Fruit fly (Drosophila melanogaster) whole organism, embryonic: ENCODE data around the gene b6.

Experiments used
- Atf6 ChIP-seq: fragments of 200-800 bp; sonication (Bioruptor generic); IDR thresholded peaks from 2 replicates; pipeline ENCODE4 v1.3.6; 2022; ENCODE audit warnings: missing biosample characterization, missing genetic modification characterization
- Bdp1 ChIP-seq: fragments of 200-800 bp; sonication (Bioruptor generic); optimal IDR thresholded peaks from 3 replicates; lab custom pipeline; 2016; ENCODE audit warnings: missing biosample characterization, missing genetic modification characterization
- CG10462 ChIP-seq: fragments of 200-800 bp; sonication (Bioruptor generic); optimal IDR thresholded peaks from 2 replicates; lab custom pipeline; 2016; ENCODE audit warnings: missing biosample characterization, missing genetic modification characterization
- CG12299 ChIP-seq: fragments of 200-800 bp; sonication (Bioruptor generic); optimal IDR thresholded peaks from 2 replicates; lab custom pipeline; 2018; ENCODE audit warnings: missing biosample characterization, mild to moderate bottlenecking, missing genetic modification characterization
- CG12659 ChIP-seq: fragments of 200-800 bp; sonication (Bioruptor generic); optimal IDR thresholded peaks from 3 replicates; lab custom pipeline; 2017; ENCODE audit warnings: mild to moderate bottlenecking, missing biosample characterization, missing genetic modification reagents, missing genetic modification characterization
- CG13424 ChIP-seq: fragments of 200-800 bp; sonication (Bioruptor generic); optimal IDR thresholded peaks from 2 replicates; lab custom pipeline; 2019; ENCODE audit warnings: missing biosample characterization, mild to moderate bottlenecking, missing genetic modification characterization, moderate library complexity
- CG14050 ChIP-seq: fragments of 200-800 bp; sonication (Bioruptor generic); IDR thresholded peaks from 3 replicates; pipeline ENCODE4 v1.3.6; 2022; ENCODE audit warnings: missing biosample characterization, missing genetic modification characterization
- CG14860 ChIP-seq: fragments of 200-800 bp; sonication (Bioruptor generic); IDR thresholded peaks from 3 replicates; pipeline ENCODE4 v1.3.6; 2022; ENCODE audit warnings: missing biosample characterization, missing genetic modification characterization; ENCODE audit not compliant: partially characterized antibody
- CG16779 ChIP-seq: fragments of 200-800 bp; sonication (Bioruptor generic); IDR thresholded peaks from 2 replicates; pipeline ENCODE4 v1.3.6; 2022; ENCODE audit warnings: missing biosample characterization, missing genetic modification characterization
- CG1832 ChIP-seq: fragments of 200-800 bp; sonication (Bioruptor generic); optimal IDR thresholded peaks from 2 replicates; lab custom pipeline; 2017; ENCODE audit warnings: missing biosample characterization, mild to moderate bottlenecking, missing genetic modification characterization, inconsistent platforms
- CG33557 ChIP-seq: fragments of 200-800 bp; sonication (Bioruptor generic); optimal IDR thresholded peaks from 2 replicates; lab custom pipeline; 2019; ENCODE audit warnings: missing biosample characterization, mild to moderate bottlenecking, missing genetic modification characterization, moderate library complexity
- CG4707 ChIP-seq: fragments of 200-800 bp; sonication (Bioruptor generic); optimal IDR thresholded peaks from 2 replicates; lab custom pipeline; 2018; ENCODE audit warnings: missing biosample characterization, mild to moderate bottlenecking, missing genetic modification characterization, moderate library complexity
- CG4854 ChIP-seq: fragments of 200-800 bp; sonication (Bioruptor generic); optimal IDR thresholded peaks from 2 replicates; lab custom pipeline; 2016; ENCODE audit warnings: missing biosample characterization, missing genetic modification characterization, inconsistent platforms
- CG5953 ChIP-seq: fragments of 200-800 bp; sonication (Bioruptor generic); IDR thresholded peaks from 2 replicates; pipeline ENCODE4 v1.3.6; 2022; ENCODE audit warnings: missing biosample characterization, missing genetic modification characterization
- CG6654 ChIP-seq: fragments of 200-800 bp; sonication (Bioruptor generic); optimal IDR thresholded peaks from 2 replicates; lab custom pipeline; 2017; ENCODE audit warnings: missing biosample characterization, mild to moderate bottlenecking, missing genetic modification characterization
- CG6854 ChIP-seq: fragments of 200-800 bp; sonication (Bioruptor generic); optimal IDR thresholded peaks from 3 replicates; lab custom pipeline; 2017; ENCODE audit warnings: missing biosample characterization, mild to moderate bottlenecking, missing genetic modification characterization
- CG7372 ChIP-seq: fragments of 200-800 bp; sonication (Bioruptor generic); IDR thresholded peaks from 2 replicates; pipeline ENCODE4 v1.3.6; 2022; ENCODE audit warnings: missing biosample characterization, missing genetic modification characterization
- CG8290 ChIP-seq, 3 experiments: fragments of 200-800 bp; sonication (Bioruptor generic); optimal IDR thresholded peaks; 2 replicates each; lab custom pipeline; 2016 to 2019; ENCODE audit warnings: missing biosample characterization in 3 of 3, missing genetic modification characterization in 3 of 3, mild to moderate bottlenecking in 2 of 3, moderate library complexity in 1 of 3
- CG8944 ChIP-seq: fragments of 200-800 bp; sonication (Bioruptor generic); optimal IDR thresholded peaks from 3 replicates; lab custom pipeline; 2016; ENCODE audit warnings: missing biosample characterization, missing genetic modification characterization
- Chrac-16 ChIP-seq: fragments of 200-800 bp; sonication (Bioruptor generic); optimal IDR thresholded peaks from 3 replicates; lab custom pipeline; 2016; ENCODE audit warnings: missing biosample characterization, missing genetic modification characterization
- Dad ChIP-seq: fragments of 200-800 bp; sonication (Bioruptor generic); optimal IDR thresholded peaks from 3 replicates; lab custom pipeline; 2016; ENCODE audit warnings: missing biosample characterization, missing genetic modification characterization
- Doc2 ChIP-seq: fragments of 200-800 bp; sonication (Bioruptor generic); IDR thresholded peaks from 2 replicates; pipeline ENCODE4 v1.3.6; 2022; ENCODE audit warnings: missing biosample characterization, missing genetic modification characterization
- Eip74EF ChIP-seq, 2 experiments: fragments of 200-800 bp in 1 of 2; fragments of >200 bp in 1 of 2; sonication (Bioruptor generic) in 1 of 2; optimal IDR thresholded peaks; 2 replicates each; lab custom pipeline; 2017 to 2019; ENCODE audit warnings: missing biosample characterization in 2 of 2, missing genetic modification characterization in 2 of 2, mild to moderate bottlenecking in 1 of 2, moderate library complexity in 1 of 2
- HHEX ChIP-seq: fragments of 200-800 bp; sonication (Bioruptor generic); optimal IDR thresholded peaks from 3 replicates; lab custom pipeline; 2017; ENCODE audit warnings: missing biosample characterization, mild to moderate bottlenecking, missing genetic modification characterization, missing genetic modification reagents
- HLHmδ ChIP-seq: fragments of 200-800 bp; sonication (Bioruptor generic); optimal IDR thresholded peaks from 2 replicates; lab custom pipeline; 2018; ENCODE audit warnings: missing biosample characterization, mild to moderate bottlenecking, missing genetic modification characterization, moderate library complexity
- Hmr ChIP-seq: fragments of 200-800 bp; sonication (Bioruptor generic); optimal IDR thresholded peaks from 3 replicates; lab custom pipeline; 2017; ENCODE audit warnings: mild to moderate bottlenecking, missing biosample characterization, missing genetic modification reagents, missing genetic modification characterization
- Hsf ChIP-seq: fragments of 200-800 bp; sonication (Bioruptor generic); optimal IDR thresholded peaks from 3 replicates; lab custom pipeline; 2016; ENCODE audit warnings: missing biosample characterization, missing genetic modification characterization
- Max ChIP-seq: fragments of 200-800 bp; sonication (Bioruptor generic); optimal IDR thresholded peaks from 2 replicates; lab custom pipeline; 2016; ENCODE audit warnings: missing biosample characterization, mild to moderate bottlenecking, missing genetic modification characterization
- Pdp1 ChIP-seq, 2 experiments: fragments of 200-800 bp; sonication (Bioruptor generic); optimal IDR thresholded peaks; 3 replicates each; lab custom pipeline; 2016; ENCODE audit warnings: missing biosample characterization in 2 of 2, missing genetic modification characterization in 2 of 2, mild to moderate bottlenecking in 1 of 2, moderate library complexity in 1 of 2
- Rfx ChIP-seq: fragments of 200-800 bp; sonication (Bioruptor generic); IDR thresholded peaks from 2 replicates; pipeline ENCODE4 v1.3.6; 2022; ENCODE audit warnings: missing biosample characterization, missing genetic modification characterization
- Vsx1 ChIP-seq: fragments of 200-800 bp; sonication (Bioruptor generic); optimal IDR thresholded peaks from 2 replicates; lab custom pipeline; 2017; ENCODE audit warnings: missing biosample characterization, mild to moderate bottlenecking, missing genetic modification characterization, missing genetic modification reagents
- az2 ChIP-seq: fragments of 200-800 bp; sonication (Bioruptor generic); optimal IDR thresholded peaks from 3 replicates; lab custom pipeline; 2016; ENCODE audit warnings: missing biosample characterization, missing genetic modification characterization
- chm ChIP-seq: fragments of 200-800 bp; sonication (Bioruptor generic); IDR thresholded peaks from 2 replicates; pipeline ENCODE4 v1.3.6; 2022; ENCODE audit warnings: missing biosample characterization, missing genetic modification characterization
- ci ChIP-seq: fragments of 200-800 bp; sonication (Bioruptor generic); IDR thresholded peaks from 3 replicates; pipeline ENCODE4 v1.3.6; 2022; ENCODE audit warnings: missing biosample characterization, missing genetic modification characterization
- cwo ChIP-seq: fragments of 200-800 bp; sonication (Bioruptor generic); optimal IDR thresholded peaks from 3 replicates; lab custom pipeline; 2017; ENCODE audit warnings: missing biosample characterization, missing genetic modification characterization, mild to moderate bottlenecking, moderate library complexity, missing genetic modification reagents
- dm ChIP-seq: fragments of 200-800 bp; sonication (Bioruptor generic); optimal IDR thresholded peaks from 3 replicates; lab custom pipeline; 2016; ENCODE audit warnings: missing biosample characterization, missing genetic modification characterization
- dysf ChIP-seq: fragments of 200-800 bp; sonication (Bioruptor generic); IDR thresholded peaks from 3 replicates; pipeline ENCODE4 v1.3.6; 2022; ENCODE audit warnings: missing biosample characterization, missing genetic modification characterization
- hb ChIP-seq: fragments of 200-800 bp; sonication (Bioruptor generic); IDR thresholded peaks from 3 replicates; pipeline ENCODE4 v1.3.6; 2022; ENCODE audit warnings: missing biosample characterization, missing genetic modification characterization; ENCODE audit not compliant: partially characterized antibody
- her ChIP-seq: fragments of 200-800 bp; sonication (Bioruptor generic); optimal IDR thresholded peaks from 2 replicates; lab custom pipeline; 2016; ENCODE audit warnings: missing biosample characterization, missing genetic modification characterization
- maf-S ChIP-seq: fragments of 200-800 bp; sonication (Bioruptor generic); optimal IDR thresholded peaks from 2 replicates; lab custom pipeline; 2016; ENCODE audit warnings: missing biosample characterization, missing genetic modification characterization
- nau ChIP-seq: fragments of 200-800 bp; sonication (Bioruptor generic); optimal IDR thresholded peaks from 3 replicates; lab custom pipeline; 2017; ENCODE audit warnings: missing biosample characterization, mild to moderate bottlenecking, missing genetic modification characterization, missing genetic modification reagents
- nmo ChIP-seq: fragments of 200-800 bp; sonication (Bioruptor generic); optimal IDR thresholded peaks from 2 replicates; lab custom pipeline; 2018; ENCODE audit warnings: missing biosample characterization, mild to moderate bottlenecking, missing genetic modification characterization, moderate library complexity
- onecut ChIP-seq: fragments of 200-800 bp; sonication (Bioruptor generic); IDR thresholded peaks from 2 replicates; pipeline ENCODE4 v1.3.6; 2022; ENCODE audit warnings: missing biosample characterization, missing genetic modification characterization
- p53 ChIP-seq: fragments of 200-800 bp; sonication (Bioruptor generic); optimal IDR thresholded peaks from 2 replicates; lab custom pipeline; 2016; ENCODE audit warnings: missing biosample characterization, missing genetic modification characterization
- rib ChIP-seq: fragments of 200-800 bp; sonication (Bioruptor generic); IDR thresholded peaks from 2 replicates; pipeline ENCODE4 v1.3.6; 2022; ENCODE audit warnings: missing biosample characterization, missing genetic modification characterization
- row ChIP-seq: fragments of 200-800 bp; sonication (Bioruptor generic); IDR thresholded peaks from 3 replicates; pipeline ENCODE4 v1.3.6; 2022; ENCODE audit warnings: missing biosample characterization, missing genetic modification characterization
- sens-2 ChIP-seq: fragments of 200-800 bp; sonication (Bioruptor generic); IDR thresholded peaks from 2 replicates; pipeline ENCODE4 v1.3.6; 2022; ENCODE audit warnings: missing biosample characterization, missing genetic modification characterization
- sqz ChIP-seq: fragments of 200-800 bp; sonication (Bioruptor generic); optimal IDR thresholded peaks from 3 replicates; lab custom pipeline; 2018; ENCODE audit warnings: missing biosample characterization, mild to moderate bottlenecking, missing genetic modification characterization
- sr ChIP-seq: fragments of 200-800 bp; sonication (Bioruptor generic); IDR thresholded peaks from 3 replicates; pipeline ENCODE4 v1.3.6; 2022; ENCODE audit warnings: missing biosample characterization, missing genetic modification characterization
- tap ChIP-seq: fragments of 200-800 bp; optimal IDR thresholded peaks from 3 replicates; lab custom pipeline; 2019; ENCODE audit warnings: missing biosample characterization, mild to moderate bottlenecking, missing genetic modification characterization, moderate library complexity

Gene b6

DNA sequence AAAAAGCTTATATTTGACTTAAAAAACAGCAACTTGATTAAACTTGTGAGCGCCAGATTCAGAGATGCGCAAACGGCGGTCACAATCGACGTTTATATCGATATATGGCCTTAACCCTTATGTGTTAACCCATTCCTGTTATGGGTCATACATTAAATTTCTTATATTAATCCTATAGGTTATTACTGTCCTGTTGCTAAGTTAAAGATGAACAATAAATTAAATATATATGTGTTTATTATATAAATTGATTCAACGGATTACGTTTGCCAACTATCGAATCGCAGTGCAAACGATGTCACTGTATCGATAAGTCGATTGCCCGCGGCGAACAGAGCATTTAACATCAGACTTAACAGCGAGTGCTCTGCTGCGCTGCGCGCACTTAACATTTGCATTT is 17.2 kb upstream of the b6 start, which contains the start of the genes CG3740 and hfw (continued):
- TF ChIP-seq cwo (GFP tag; lab: Kevin White, UChicago) = peak; percentile 27
- peak; percentile 85 for TF ChIP-seq Rfx (GFP tag; lab: Robert Waterston, UW)
- no peak for TF ChIP-seq CG1832 (GFP tag; lab: Kevin White, UChicago)
- TF ChIP-seq CG12659 (GFP tag; lab: Kevin White, UChicago) = peak; percentile 79
- peak; percentile 51 for TF ChIP-seq CG8290 (GFP tag; optimal IDR thresholded peaks at IDR 0.05; lab: Kevin White, UChicago)
- peak in 1 of 2 experiments; percentile 29 for TF ChIP-seq CG8290 (tag; optimal IDR thresholded peaks at IDR 0.05; lab: Kevin White, UChicago)
- TF ChIP-seq nau (GFP tag; lab: Kevin White, UChicago) = no peak
- peak; percentile 19; the same call in 1 of the 2 replicates for TF ChIP-seq onecut (GFP tag; lab: Robert Waterston, UW)
- peak; percentile 40 for TF ChIP-seq p53 (GFP tag; lab: Kevin White, UChicago)
- TF ChIP-seq Max = peak; percentile 34
- TF ChIP-seq Hmr (GFP tag; lab: Kevin White, UChicago) = peak; percentile 57
- TF ChIP-seq Vsx1 (GFP tag; lab: Kevin White, UChicago) = no peak
- TF ChIP-seq hb = peak; percentile 84; the same call in 2 of the 3 replicates
- TF ChIP-seq Atf6 (GFP tag; lab: Robert Waterston, UW) = peak; percentile 64; the same call in 1 of the 2 replicates
- TF ChIP-seq Pdp1 (GFP tag; optimal IDR thresholded peaks at IDR 0.05; lab: Kevin White, UChicago) = peak; percentile 27 to 40
- TF ChIP-seq CG6854 (GFP tag; lab: Kevin White, UChicago) = no peak
- no peak for TF ChIP-seq sr (GFP tag; lab: Robert Waterston, UW)
- TF ChIP-seq Doc2 (GFP tag; lab: Robert Waterston, UW) = no peak
- TF ChIP-seq tap = no peak
- TF ChIP-seq CG33557 (GFP tag; lab: Kevin White, UChicago) = peak; percentile 44
- no peak for TF ChIP-seq sens-2
- peak; percentile 73; the same call in 1 of the 2 replicates for TF ChIP-seq CG7372
- TF ChIP-seq CG14860 (GFP tag; lab: Robert Waterston, UW) = peak; percentile 93
- peak; percentile 76 for TF ChIP-seq dysf (GFP tag; lab: Robert Waterston, UW)
- no peak for TF ChIP-seq maf-S
- TF ChIP-seq row (GFP tag; lab: Robert Waterston, UW) = peak; percentile 93
- peak; percentile 14 for TF ChIP-seq CG6654 (GFP tag; lab: Kevin White, UChicago)
- peak; percentile 38 for TF ChIP-seq Hsf (GFP tag; lab: Kevin White, UChicago)
- no peak for TF ChIP-seq her
- TF ChIP-seq ci (GFP tag; lab: Robert Waterston, UW) = peak; percentile 73
- no peak for TF ChIP-seq HLHmδ (GFP tag; lab: Kevin White, UChicago)
- peak; percentile 62 for TF ChIP-seq CG14050 (GFP tag; lab: Robert Waterston, UW)
- no peak for TF ChIP-seq CG4854 (GFP tag; lab: Kevin White, UChicago)
- peak; percentile 20 for TF ChIP-seq CG8944 (GFP tag; lab: Kevin White, UChicago)
- TF ChIP-seq dm (GFP tag; lab: Kevin White, UChicago) = no peak
- peak; percentile 40 for TF ChIP-seq CG12299 (tag; lab: Kevin White, UChicago)
- TF ChIP-seq CG10462 = peak; percentile 25
- no peak for TF ChIP-seq Bdp1
- peak; percentile 44 for TF ChIP-seq HHEX (GFP tag; lab: Kevin White, UChicago)
- no peak for TF ChIP-seq Eip74EF (GFP tag; optimal IDR thresholded peaks at IDR 0.05; lab: Kevin White, UChicago)
- TF ChIP-seq CG13424 (tag; lab: Kevin White, UChicago) = peak; percentile 74
- TF ChIP-seq az2 (GFP tag; lab: Kevin White, UChicago) = peak; percentile 63
- no peak for TF ChIP-seq CG4707 (GFP tag; lab: Kevin White, UChicago)
- no peak for TF ChIP-seq sqz (GFP tag; lab: Kevin White, UChicago)
- peak; percentile 77 for TF ChIP-seq Chrac-16 (GFP tag; lab: Kevin White, UChicago)
- peak; percentile 85 for TF ChIP-seq nmo
- no peak for TF ChIP-seq Dad (GFP tag; lab: Kevin White, UChicago)
- no peak for TF ChIP-seq chm (GFP tag; lab: Robert Waterston, UW)
- TF ChIP-seq rib = no peak
- TF ChIP-seq CG16779 (GFP tag; lab: Robert Waterston, UW) = 0 out of 2 replicates have a peak, but pooled peaks have one; percentile 29
- TF ChIP-seq CG5953 (GFP tag; lab: Robert Waterston, UW) = peak; percentile 55; the same call in 1 of the 2 replicates
